Worm (Caenorhabditis elegans): ENCODE data around the gene F10C5.3.

F10C5.3 gene

ce11 chrIII:483556-483955 lies at the start of gene F10C5.3:
Gene F10C5.3, plus strand, starts transcription at chrIII:483868.
- peak; percentile 35 for TF ChIP-seq egl-13 (tag; optimal IDR thresholded peaks at IDR 0.05)
- no peak for TF ChIP-seq blmp-1 (tag; optimal IDR thresholded peaks at IDR 0.05)
- no peak for TF ChIP-seq pqm-1 (tag; optimal IDR thresholded peaks at IDR 0.05)
- TF ChIP-seq pax-3 (tag; optimal IDR thresholded peaks at IDR 0.05) = peak; percentile 26
- TF ChIP-seq fkh-4 (tag; optimal IDR thresholded peaks at IDR 0.05; ENCODE audit: borderline replicate concordance) = no peak
- TF ChIP-seq fkh-8 (tag; optimal IDR thresholded peaks at IDR 0.05) = peak; percentile 83
- no peak for TF ChIP-seq fos-1 (tag; optimal IDR thresholded peaks at IDR 0.05)
- no peak for TF ChIP-seq ceh-8 (GFP tag; optimal IDR thresholded peaks at IDR 0.05)
- TF ChIP-seq unc-130 (tag; optimal IDR thresholded peaks at IDR 0.05) = no peak
- TF ChIP-seq dsc-1 (tag; optimal IDR thresholded peaks at IDR 0.05) = peak; percentile 58
- no peak for TF ChIP-seq isw-1 (GFP tag; IDR thresholded peaks at IDR 0.05)
- peak; percentile 27 for TF ChIP-seq nhr-47 (tag; optimal IDR thresholded peaks at IDR 0.05)

ce11 chrIII:434361-434941 lies 49.2 kb upstream of the F10C5.3 start, which contains the start of gene affl-2:
Gene affl-2, plus strand, starts transcription at chrIII:434891.
- TF ChIP-seq ceh-8 (GFP tag; optimal IDR thresholded peaks at IDR 0.05) (no peak), blmp-1 (tag; optimal IDR thresholded peaks at IDR 0.05) (peak; percentile 90), mep-1 (tag; optimal IDR thresholded peaks at IDR 0.05) (peak; percentile 70), lsy-2 (tag; optimal IDR thresholded peaks at IDR 0.05) (no peak), dpl-1 (GFP tag; optimal IDR thresholded peaks at IDR 0.05) (no peak), elt-3 (tag; optimal IDR thresholded peaks at IDR 0.05) (peak in 2 of 6 experiments; percentile 2 to 74), efl-3 (GFP tag; optimal IDR thresholded peaks at IDR 0.05) (no peak), zip-4 (GFP tag; optimal IDR thresholded peaks at IDR 0.05) (no peak), sup-37 (GFP tag; optimal IDR thresholded peaks at IDR 0.05) (no peak), nhr-84 (tag; optimal IDR thresholded peaks at IDR 0.05) (no peak), lin-13 (GFP tag; optimal IDR thresholded peaks at IDR 0.05) (no peak), isw-1 (GFP tag; IDR thresholded peaks at IDR 0.05) (0 out of 2 replicates have a peak, but pooled peaks have one; percentile 1), fkh-4 (tag; optimal IDR thresholded peaks at IDR 0.05; ENCODE audit: borderline replicate concordance) (no peak), lin-14 (GFP tag; optimal IDR thresholded peaks at IDR 0.05) (peak; percentile 74), nhr-77 (tag; optimal IDR thresholded peaks at IDR 0.05) (no peak), efl-1 (optimal IDR thresholded peaks at IDR 0.05) (no peak), efl-1 (GFP tag; optimal IDR thresholded peaks at IDR 0.05 in 1 of 2) (no peak), snu-23 (GFP tag; optimal IDR thresholded peaks at IDR 0.05) (peak; percentile 45), nhr-20 (tag; optimal IDR thresholded peaks at IDR 0.05) (peak; percentile 14), sptf-1 (tag; optimal IDR thresholded peaks at IDR 0.05) (no peak), nhr-28 (tag; optimal IDR thresholded peaks at IDR 0.05) (no peak), rnt-1 (tag; optimal IDR thresholded peaks at IDR 0.05) (peak; percentile 9), elt-2 (tag; optimal IDR thresholded peaks at IDR 0.05) (no peak), unc-86 (tag; optimal IDR thresholded peaks at IDR 0.05) (no peak), ama-1 (optimal IDR thresholded peaks at IDR 0.05) (no peak), nhr-90 (tag; optimal IDR thresholded peaks at IDR 0.05; ENCODE audit: poor library complexity) (no peak), lin-35 (GFP tag; optimal IDR thresholded peaks at IDR 0.05) (peak in 1 of 2 experiments; percentile 20), aha-1 (tag; optimal IDR thresholded peaks at IDR 0.05) (no peak), alr-1 (tag; optimal IDR thresholded peaks at IDR 0.05; ENCODE audit: borderline replicate concordance) (no peak), C16A3.4 (tag; optimal IDR thresholded peaks at IDR 0.05) (no peak), hlh-17 (GFP tag; optimal IDR thresholded peaks at IDR 0.05; ENCODE audit: borderline replicate concordance) (no peak), C04F5.9 (tag; optimal IDR thresholded peaks at IDR 0.05) (no peak), jun-1 (tag; optimal IDR thresholded peaks at IDR 0.05) (no peak), sox-4 (tag; optimal IDR thresholded peaks at IDR 0.05) (no peak)

Data from whole organism, L1 larva.